Worm (Caenorhabditis elegans): ENCODE measurements around the gene F09F9.3.

F09F9.3 gene

DNA sequence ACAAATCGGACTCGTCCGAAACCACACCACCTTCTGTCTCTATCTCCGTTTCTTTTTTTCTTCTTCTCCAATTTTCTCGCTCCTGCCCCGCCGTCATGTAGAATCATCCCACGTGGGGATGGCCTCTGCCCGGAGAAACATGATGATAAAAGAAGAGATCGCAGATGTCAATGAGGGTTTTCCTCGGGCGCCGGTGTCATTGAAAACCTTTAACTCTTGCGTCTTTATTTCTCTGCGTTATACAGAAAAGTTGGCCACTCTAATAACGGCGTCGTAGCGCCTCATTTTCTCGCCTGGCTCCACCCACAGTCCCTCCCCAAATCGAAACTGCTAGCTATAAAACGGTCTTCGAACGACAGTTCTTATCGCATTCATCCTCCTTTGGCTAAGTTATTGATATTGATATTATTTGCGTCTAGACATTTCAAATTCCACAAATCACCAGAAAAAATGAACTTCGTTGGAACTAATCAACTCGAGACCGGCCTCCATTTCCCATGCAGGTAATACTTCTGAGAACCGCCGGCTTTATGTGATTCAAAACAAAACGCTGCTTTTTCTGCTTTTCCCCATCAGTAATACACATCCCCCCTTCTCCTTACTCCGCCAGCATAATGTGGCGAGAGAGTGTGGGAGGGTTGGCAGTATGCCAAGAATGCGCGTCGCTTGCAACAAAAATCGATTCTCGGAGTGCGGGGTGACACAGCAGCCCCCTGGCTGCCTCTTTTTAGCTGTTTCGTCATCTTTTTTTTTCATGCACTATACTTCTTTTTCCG lies 24.4 kb upstream of the F09F9.3 start (continued):
- TF ChIP-seq Y95B8A.8 (GFP tag; IDR thresholded peaks at IDR 0.05) (0 out of 2 replicates have a peak, but pooled peaks have one; percentile 14), aptf-3 (GFP tag; IDR thresholded peaks at IDR 0.05) (0 out of 2 replicates have a peak, but pooled peaks have one; percentile 13), ztf-26 (tag; optimal IDR thresholded peaks at IDR 0.05) (peak; percentile 43), hmg-1.2 (GFP tag; IDR thresholded peaks at IDR 0.05) (peak; percentile 26; the same call in 1 of the 2 replicates), nhr-80 (tag; optimal IDR thresholded peaks at IDR 0.05) (peak; percentile 83), tlf-1 (GFP tag; optimal IDR thresholded peaks at IDR 0.05) (no peak), ztf-25 (GFP tag; IDR thresholded peaks at IDR 0.05) (peak; percentile 43; the same call in 1 of the 2 replicates), attf-3 (GFP tag; conservative IDR thresholded peaks at IDR 0.05) (no peak), atf-7 (tag; optimal IDR thresholded peaks at IDR 0.05) (peak; percentile 57), mxl-1 (tag; optimal IDR thresholded peaks at IDR 0.05) (no peak)

DNA sequence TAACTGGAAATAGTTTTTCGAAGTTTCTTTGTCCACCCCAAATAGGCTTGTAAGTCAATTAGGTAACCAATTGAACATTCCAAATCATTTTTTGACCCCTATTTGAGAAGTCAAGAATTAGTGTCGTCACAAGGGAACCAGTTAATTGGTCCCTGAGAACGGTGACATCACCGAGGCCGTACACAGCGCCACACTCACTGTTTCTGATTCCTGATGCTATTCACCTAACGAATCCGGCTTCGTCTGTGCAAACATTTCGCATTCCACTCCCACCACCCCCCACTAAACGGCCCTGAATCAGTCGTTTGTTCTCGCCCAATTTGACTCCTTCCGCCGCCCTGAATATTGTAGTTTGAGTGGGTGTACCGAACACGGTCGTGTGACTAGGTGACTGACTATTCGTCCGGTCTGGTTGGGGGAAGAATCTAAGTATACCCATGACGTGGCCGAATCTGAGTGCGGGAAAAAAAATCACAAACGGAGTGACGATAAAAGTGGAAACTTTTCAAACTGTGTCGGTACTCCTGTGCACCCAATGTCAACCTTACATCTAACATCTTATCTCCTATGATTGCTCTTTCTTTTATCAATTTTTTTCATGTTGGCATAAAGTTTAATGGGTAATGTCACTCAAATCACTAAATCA lies 23.4 kb upstream of the F09F9.3 start:
- no peak for TF ChIP-seq lag-1 (GFP tag; IDR thresholded peaks at IDR 0.05)
- peak; percentile 37 for TF ChIP-seq ets-4 (GFP tag; optimal IDR thresholded peaks at IDR 0.05)
- 0 out of 2 replicates have a peak, but pooled peaks have one; percentile 10 for TF ChIP-seq egrh-3 (GFP tag; IDR thresholded peaks at IDR 0.05)
- TF ChIP-seq let-607 (tag; optimal IDR thresholded peaks at IDR 0.05), result peak; percentile 77 to 81
- no peak for TF ChIP-seq ama-1 (optimal IDR thresholded peaks at IDR 0.05)
- TF ChIP-seq ama-1 (GFP tag; optimal IDR thresholded peaks at IDR 0.05), result no peak
- TF ChIP-seq cebp-1 (GFP tag; IDR thresholded peaks at IDR 0.05), result no peak
- TF ChIP-seq cebp-1 (tag; optimal IDR thresholded peaks at IDR 0.05), result peak; percentile 51
- TF ChIP-seq B0336.3 (GFP tag; IDR thresholded peaks at IDR 0.05), result 0 out of 2 replicates have a peak, but pooled peaks have one; percentile 11
- TF ChIP-seq nhr-80 (tag; optimal IDR thresholded peaks at IDR 0.05), result peak; percentile 40
- TF ChIP-seq ceh-40 (GFP tag; IDR thresholded peaks at IDR 0.05), result peak; percentile 38; the same call in 1 of the 2 replicates
- 0 out of 2 replicates have a peak, but pooled peaks have one; percentile 11 for TF ChIP-seq lin-26 (GFP tag; IDR thresholded peaks at IDR 0.05)
- TF ChIP-seq C06A6.2 (GFP tag; conservative IDR thresholded peaks at IDR 0.05), result 0 out of 2 replicates have a peak, but pooled peaks have one; percentile 15
- TF ChIP-seq mcd-1 (GFP tag; IDR thresholded peaks at IDR 0.05), result 0 out of 2 replicates have a peak, but pooled peaks have one; percentile 9
- TF ChIP-seq rpc-1 (optimal IDR thresholded peaks at IDR 0.05), result no peak
- TF ChIP-seq rpc-1 (tag; optimal IDR thresholded peaks at IDR 0.05), result no peak
- no peak for TF ChIP-seq hlh-12 (tag; optimal IDR thresholded peaks at IDR 0.05)
- peak; percentile 44 for TF ChIP-seq ceh-27 (GFP tag; optimal IDR thresholded peaks at IDR 0.05)
- peak; percentile 18 for TF ChIP-seq K12H6.12 (tag; optimal IDR thresholded peaks at IDR 0.05)
- TF ChIP-seq nfyb-1 (GFP tag; IDR thresholded peaks at IDR 0.05), result peak; percentile 11; the same call in 1 of the 2 replicates
- TF ChIP-seq zfh-2 (GFP tag; conservative IDR thresholded peaks at IDR 0.05), result 0 out of 2 replicates have a peak, but pooled peaks have one; percentile 31
- TF ChIP-seq K11D2.4 (GFP tag; IDR thresholded peaks at IDR 0.05), result peak; percentile 23; the same call in 1 of the 2 replicates
- no peak for TF ChIP-seq ceh-58 (GFP tag; IDR thresholded peaks at IDR 0.05)
- 0 out of 2 replicates have a peak, but pooled peaks have one; percentile 15 for TF ChIP-seq madf-6 (GFP tag; IDR thresholded peaks at IDR 0.05)
- peak; percentile 8 for TF ChIP-seq atf-7 (tag; optimal IDR thresholded peaks at IDR 0.05)
- no peak for TF ChIP-seq F33H1.4 (GFP tag; IDR thresholded peaks at IDR 0.05)
- TF ChIP-seq F52B5.7 (tag; optimal IDR thresholded peaks at IDR 0.05), result no peak
